Worm (Caenorhabditis elegans) whole organism, L2 larva: ENCODE data around the gene ssp-10.
A peak's percentile ranks its signal among the peaks of the same experiment; 100 is the strongest.

ENCODE experiments used
- C34F6.9 ChIP-seq: fragments of 150-350 bp; optimal IDR thresholded peaks from 2 replicates; lab custom pipeline; 2014; ENCODE audit warnings: missing biosample characterization, missing genetic modification characterization
- F13H6.1 ChIP-seq: sonication (generic microtip); optimal IDR thresholded peaks from 2 replicates; lab custom pipeline; 2016; ENCODE audit warnings: missing genetic modification characterization, missing compliant biosample characterization
- R02D3.7 ChIP-seq: fragments of 150-350 bp; optimal IDR thresholded peaks from 2 replicates; lab custom pipeline; 2014; ENCODE audit warnings: missing biosample characterization, missing genetic modification characterization
- ZK546.5 ChIP-seq: sonication (generic microtip); optimal IDR thresholded peaks from 2 replicates; lab custom pipeline; 2017; ENCODE audit warnings: missing biosample characterization, missing genetic modification characterization
- alr-1 ChIP-seq: fragments of 150-350 bp; optimal IDR thresholded peaks from 2 replicates; lab custom pipeline; 2014; ENCODE audit warnings: missing biosample characterization, missing genetic modification characterization
- ama-1 ChIP-seq: fragments of 150-350 bp; optimal IDR thresholded peaks from 2 replicates; lab custom pipeline; 2018; ENCODE audit warnings: inconsistent platforms
- blmp-1 ChIP-seq: sonication (generic microtip); optimal IDR thresholded peaks from 2 replicates; lab custom pipeline; 2017; ENCODE audit warnings: missing genetic modification characterization, mild to moderate bottlenecking, missing compliant biosample characterization, antibody characterized with exemption, moderate library complexity; ENCODE audit not compliant: insufficient read depth
- ceh-16 ChIP-seq: fragments of 150-350 bp; optimal IDR thresholded peaks from 2 replicates; lab custom pipeline; 2014; ENCODE audit warnings: missing biosample characterization, missing genetic modification characterization
- crh-2 ChIP-seq: sonication (generic microtip); optimal IDR thresholded peaks from 2 replicates; lab custom pipeline; 2017; ENCODE audit warnings: missing biosample characterization, missing genetic modification characterization
- dmd-4 ChIP-seq: sonication (generic microtip); optimal IDR thresholded peaks from 2 replicates; lab custom pipeline; 2017; ENCODE audit warnings: missing biosample characterization, missing genetic modification characterization
- egl-27 ChIP-seq: sonication (generic microtip); optimal IDR thresholded peaks from 3 replicates; lab custom pipeline; 2017; ENCODE audit warnings: missing biosample characterization, missing genetic modification reagents, missing genetic modification characterization
- elt-1 ChIP-seq: fragments of 150-350 bp; optimal IDR thresholded peaks from 2 replicates; lab custom pipeline; 2014; ENCODE audit warnings: missing biosample characterization, missing genetic modification characterization
- elt-3 ChIP-seq: sonication (generic microtip); optimal IDR thresholded peaks from 2 replicates; lab custom pipeline; 2017; ENCODE audit warnings: missing biosample characterization, missing genetic modification characterization
- fos-1 ChIP-seq: fragments of 150-350 bp; optimal IDR thresholded peaks from 2 replicates; lab custom pipeline; 2014; ENCODE audit warnings: missing biosample characterization, missing genetic modification characterization
- gmeb-1 ChIP-seq: fragments of 150-350 bp; optimal IDR thresholded peaks from 2 replicates; lab custom pipeline; 2014; ENCODE audit warnings: missing biosample characterization, missing genetic modification characterization
- lsy-2 ChIP-seq, 2 experiments: fragments of 150-350 bp in 1 of 2; sonication (generic microtip) in 1 of 2; optimal IDR thresholded peaks; 2 replicates each; lab custom pipeline; 2014 to 2017; ENCODE audit warnings: missing biosample characterization in 2 of 2, missing genetic modification characterization in 2 of 2
- mdl-1 ChIP-seq, 2 experiments: fragments of 150-350 bp in 1 of 2; sonication (generic microtip) in 1 of 2; optimal IDR thresholded peaks; 2 replicates each; lab custom pipeline; 2017; ENCODE audit warnings: missing biosample characterization in 2 of 2, missing genetic modification characterization in 2 of 2
- nhr-12 ChIP-seq: fragments of 150-350 bp; optimal IDR thresholded peaks from 2 replicates; lab custom pipeline; 2014; ENCODE audit warnings: missing biosample characterization, missing genetic modification characterization
- nhr-129 ChIP-seq: fragments of 150-350 bp; optimal IDR thresholded peaks from 2 replicates; lab custom pipeline; 2014; ENCODE audit warnings: missing biosample characterization, missing genetic modification characterization
- nhr-21 ChIP-seq: fragments of 150-350 bp; optimal IDR thresholded peaks from 2 replicates; lab custom pipeline; 2014; ENCODE audit warnings: missing biosample characterization, missing genetic modification characterization
- nhr-23 ChIP-seq: fragments of 150-350 bp; optimal IDR thresholded peaks from 2 replicates; lab custom pipeline; 2014; ENCODE audit warnings: missing biosample characterization, missing genetic modification reagents, missing genetic modification characterization
- nhr-237 ChIP-seq: fragments of 150-350 bp; optimal IDR thresholded peaks from 2 replicates; lab custom pipeline; 2014; ENCODE audit warnings: missing biosample characterization, missing genetic modification characterization
- nhr-25 ChIP-seq: fragments of 150-350 bp; sonication (generic microtip); optimal IDR thresholded peaks from 3 replicates; lab custom pipeline; 2014; ENCODE audit warnings: missing biosample characterization, missing genetic modification characterization
- nhr-6 ChIP-seq: fragments of 150-350 bp; optimal IDR thresholded peaks from 2 replicates; lab custom pipeline; 2014; ENCODE audit warnings: missing biosample characterization, missing genetic modification characterization
- sem-4 ChIP-seq: fragments of 150-350 bp; optimal IDR thresholded peaks from 2 replicates; lab custom pipeline; 2014; ENCODE audit warnings: missing biosample characterization, missing genetic modification reagents, missing genetic modification characterization
- sma-3 ChIP-seq: sonication (generic microtip); optimal IDR thresholded peaks from 2 replicates; lab custom pipeline; 2016; ENCODE audit warnings: missing genetic modification reagents, missing genetic modification characterization, missing compliant biosample characterization
- sma-9 ChIP-seq, 2 experiments: fragments of 150-350 bp in 1 of 2; sonication (generic microtip) in 1 of 2; optimal IDR thresholded peaks; 2 replicates each; lab custom pipeline; 2014 to 2016; ENCODE audit warnings: missing genetic modification characterization in 2 of 2, mild to moderate bottlenecking in 1 of 2, missing biosample characterization in 1 of 2, missing compliant biosample characterization in 1 of 2, missing genetic modification reagents in 1 of 2, moderate library complexity in 1 of 2
- snpc-4 ChIP-seq: fragments of 150-350 bp; optimal IDR thresholded peaks from 2 replicates; lab custom pipeline; 2014; ENCODE audit warnings: missing biosample characterization, missing genetic modification characterization
- unc-39 ChIP-seq: fragments of 150-350 bp; optimal IDR thresholded peaks from 2 replicates; lab custom pipeline; 2014; ENCODE audit warnings: missing biosample characterization, missing genetic modification characterization
- unc-55 ChIP-seq: fragments of 150-350 bp; sonication (generic microtip); optimal IDR thresholded peaks from 3 replicates; lab custom pipeline; 2014; ENCODE audit warnings: missing biosample characterization, missing genetic modification reagents, missing genetic modification characterization
- unc-62 ChIP-seq: fragments of 150-350 bp; optimal IDR thresholded peaks from 2 replicates; lab custom pipeline; 2014; ENCODE audit warnings: missing biosample characterization, missing genetic modification reagents, missing genetic modification characterization
- zag-1 ChIP-seq: fragments of 150-350 bp; optimal IDR thresholded peaks from 2 replicates; lab custom pipeline; 2014; ENCODE audit warnings: missing biosample characterization, missing genetic modification characterization
- ztf-11 ChIP-seq: sonication (generic microtip); optimal IDR thresholded peaks from 2 replicates; lab custom pipeline; 2017; ENCODE audit warnings: missing biosample characterization, missing genetic modification characterization
- ztf-4 ChIP-seq: fragments of 150-350 bp; optimal IDR thresholded peaks from 2 replicates; lab custom pipeline; 2014; ENCODE audit warnings: missing biosample characterization, missing genetic modification characterization

The ssp-10 gene

DNA sequence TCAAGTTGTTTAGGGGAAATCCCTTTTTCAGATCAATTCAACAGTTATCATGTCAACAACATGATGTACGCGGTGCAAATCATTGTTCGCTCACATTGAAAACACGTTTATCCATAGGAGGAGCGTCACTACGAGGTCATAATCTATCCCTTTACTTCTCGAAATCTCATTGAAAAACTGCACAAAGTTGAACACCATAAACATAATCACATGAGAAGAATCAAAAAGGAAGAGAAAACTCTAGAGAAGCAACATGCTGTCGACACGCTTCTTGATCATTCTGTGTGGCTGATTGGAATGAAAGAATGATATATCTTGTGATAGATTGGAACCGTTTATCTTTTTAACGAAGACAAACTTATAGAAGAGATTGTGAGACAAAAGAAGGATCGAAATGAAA lies 17.1 kb upstream of the ssp-10 start:
- TF ChIP-seq nhr-237 (tag; lab: Kevin White, UChicago), result no peak
- TF ChIP-seq snpc-4, result no peak
- TF ChIP-seq crh-2 (tag; lab: Kevin White, UChicago), result peak; percentile 49
- no peak for TF ChIP-seq unc-62 (GFP tag; lab: Kevin White, UChicago)
- TF ChIP-seq F13H6.1, result peak; percentile 33
- TF ChIP-seq nhr-6, result peak; percentile 52
- peak; percentile 97 for TF ChIP-seq nhr-25 (tag; lab: Kevin White, UChicago)
- TF ChIP-seq sma-3 (GFP tag; lab: Kevin White, UChicago), result peak; percentile 96
- peak; percentile 99 for TF ChIP-seq nhr-21 (tag; lab: Kevin White, UChicago)
- TF ChIP-seq sma-9 (GFP tag; optimal IDR thresholded peaks at IDR 0.05; lab: Kevin White, UChicago), result peak; percentile 98
- no peak for TF ChIP-seq sma-9 (tag; optimal IDR thresholded peaks at IDR 0.05; lab: Kevin White, UChicago)
- peak; percentile 18 for TF ChIP-seq ztf-4 (tag; lab: Kevin White, UChicago)
- TF ChIP-seq mdl-1 (tag; optimal IDR thresholded peaks at IDR 0.05; lab: Kevin White, UChicago), result peak in 1 of 2 experiments; percentile 77
- peak; percentile 59 for TF ChIP-seq gmeb-1 (tag; lab: Kevin White, UChicago)
- TF ChIP-seq fos-1 (tag; lab: Kevin White, UChicago), result peak; percentile 42
- TF ChIP-seq blmp-1, result peak; percentile 91
- peak in 1 of 2 experiments; percentile 68 for TF ChIP-seq lsy-2 (tag; optimal IDR thresholded peaks at IDR 0.05; lab: Kevin White, UChicago)
- TF ChIP-seq nhr-129 (tag; lab: Kevin White, UChicago), result peak; percentile 63
- no peak for TF ChIP-seq ZK546.5 (tag; lab: Kevin White, UChicago)
- no peak for TF ChIP-seq C34F6.9
- peak; percentile 48 for TF ChIP-seq egl-27

DNA sequence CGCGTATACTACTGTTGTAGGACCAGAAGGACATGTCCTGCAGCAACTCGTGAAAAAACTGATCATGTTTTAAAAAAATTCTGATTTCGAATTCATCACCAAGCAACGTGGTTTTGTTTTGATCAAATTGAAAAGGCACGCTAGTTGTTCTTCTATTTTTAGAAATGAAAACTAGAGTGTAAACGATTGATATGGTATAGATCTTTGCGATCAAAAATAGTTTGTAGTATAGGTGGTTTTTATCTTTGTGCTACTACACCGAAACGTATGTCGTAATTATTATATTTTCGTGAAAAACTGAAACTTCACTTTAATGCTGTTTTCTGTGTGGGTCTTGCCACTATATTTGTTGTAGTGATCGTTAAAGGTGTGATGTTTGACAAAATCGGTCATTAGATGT lies 16.0 kb upstream of the ssp-10 start:
- TF ChIP-seq snpc-4, result no peak
- TF ChIP-seq F13H6.1, result no peak
- TF ChIP-seq alr-1, result no peak
- no peak for TF ChIP-seq nhr-6
- no peak for TF ChIP-seq R02D3.7 (tag; lab: Kevin White, UChicago)
- no peak for TF ChIP-seq zag-1 (tag; lab: Kevin White, UChicago)
- TF ChIP-seq sma-3 (GFP tag; lab: Kevin White, UChicago), result no peak
- no peak for TF ChIP-seq sem-4

DNA sequence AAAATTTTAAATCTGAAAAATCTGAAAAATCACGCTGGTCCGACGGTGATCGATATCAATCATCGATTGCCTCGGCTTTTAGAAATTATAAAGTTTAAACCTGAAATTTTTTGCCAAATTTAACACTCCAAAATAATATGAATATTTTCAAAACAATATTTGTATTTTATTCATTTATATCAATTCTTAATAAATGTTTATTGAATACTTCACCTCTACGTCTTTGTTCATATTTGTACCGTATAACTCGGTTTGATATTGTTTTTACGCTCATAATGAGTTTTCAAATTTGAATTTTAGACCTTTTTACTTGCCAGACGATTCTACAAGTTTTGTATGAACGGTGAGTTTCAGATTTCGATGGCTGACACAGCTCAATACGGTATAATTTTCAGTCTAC lies 13.9 kb upstream of the ssp-10 start, which contains the start of the genes K07F5.15 and K07F5.22:
Gene K07F5.15, plus strand, starts transcription at position 301 of the 400 bp plus-strand sequence.
Gene K07F5.22, plus strand, starts transcription at position 301 of the 400 bp plus-strand sequence.
- no peak for TF ChIP-seq dmd-4 (tag; lab: Kevin White, UChicago)
- no peak for TF ChIP-seq ztf-11 (tag; lab: Kevin White, UChicago)

DNA sequence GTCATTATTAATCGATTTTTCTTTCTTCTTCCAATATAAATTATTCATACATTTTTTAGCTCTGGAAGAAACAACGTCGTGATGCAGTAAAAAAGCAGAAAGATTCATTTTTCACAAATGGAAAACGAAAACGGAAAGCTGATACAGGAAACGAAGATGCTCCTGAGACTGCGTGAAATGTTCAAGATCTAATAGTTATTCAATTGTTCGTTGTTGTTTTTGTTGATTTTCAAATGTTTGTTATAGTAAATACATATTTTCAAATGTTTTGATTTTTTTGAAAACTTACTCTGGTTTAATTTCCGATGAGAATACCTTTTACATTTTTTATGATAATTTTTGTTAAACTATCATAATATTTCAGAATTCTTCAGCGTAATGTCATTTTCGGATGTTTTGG lies 13.0 kb upstream of the ssp-10 start, which contains the start of gene K07F5.16:
Gene K07F5.16, plus strand, starts transcription at position 301 of the 400 bp plus-strand sequence.
- TF ChIP-seq crh-2 (tag; lab: Kevin White, UChicago) (no peak), unc-39 (tag; lab: Kevin White, UChicago) (no peak), nhr-237 (tag; lab: Kevin White, UChicago) (no peak), sma-9 (GFP tag; optimal IDR thresholded peaks at IDR 0.05; lab: Kevin White, UChicago) (no peak), sma-9 (tag; optimal IDR thresholded peaks at IDR 0.05; lab: Kevin White, UChicago) (no peak), C34F6.9 (no peak), nhr-25 (tag; lab: Kevin White, UChicago) (no peak), ceh-16 (tag; lab: Kevin White, UChicago) (no peak), ama-1 (lab: Kevin White, UChicago) (no peak), R02D3.7 (tag; lab: Kevin White, UChicago) (no peak)

DNA sequence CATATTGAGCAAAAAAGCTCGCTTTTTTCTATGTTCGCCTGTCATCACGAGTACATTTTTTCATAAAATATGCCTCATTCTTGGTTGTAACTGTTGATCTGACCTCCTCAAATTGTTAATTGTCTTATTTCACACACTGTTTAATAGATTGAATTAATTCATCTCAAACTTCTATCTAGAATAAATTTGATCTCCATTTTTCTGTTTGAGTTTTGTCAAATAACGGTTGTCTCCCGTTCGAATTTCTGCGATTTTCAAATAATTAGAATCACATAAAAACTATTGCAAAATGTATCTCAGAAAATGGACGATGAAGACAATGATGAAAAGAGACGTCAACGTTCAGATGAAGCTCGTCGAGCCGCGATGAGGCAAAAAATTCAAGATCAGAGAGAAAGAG lies 11.1 kb upstream of the ssp-10 start, which contains the start of gene K07F5.14:
Gene K07F5.14, plus strand, starts transcription at position 301 of the 400 bp plus-strand sequence.
- TF ChIP-seq sma-9 (GFP tag; optimal IDR thresholded peaks at IDR 0.05; lab: Kevin White, UChicago) (no peak), sma-9 (tag; optimal IDR thresholded peaks at IDR 0.05; lab: Kevin White, UChicago) (no peak), ceh-16 (tag; lab: Kevin White, UChicago) (no peak), nhr-23 (no peak), unc-55 (GFP tag; lab: Kevin White, UChicago) (no peak), crh-2 (tag; lab: Kevin White, UChicago) (no peak), sem-4 (no peak), nhr-12 (tag; lab: Kevin White, UChicago) (no peak), egl-27 (no peak), mdl-1 (tag; optimal IDR thresholded peaks at IDR 0.05; lab: Kevin White, UChicago) (no peak), nhr-21 (tag; lab: Kevin White, UChicago) (no peak), ama-1 (lab: Kevin White, UChicago) (no peak), snpc-4 (no peak), R02D3.7 (tag; lab: Kevin White, UChicago) (no peak), zag-1 (tag; lab: Kevin White, UChicago) (no peak), unc-62 (GFP tag; lab: Kevin White, UChicago) (no peak), elt-1 (tag; lab: Kevin White, UChicago) (no peak), elt-3 (tag; lab: Kevin White, UChicago) (no peak), dmd-4 (tag; lab: Kevin White, UChicago) (no peak)
